Fruit fly (Drosophila melanogaster) whole organism, pupa: ENCODE results near the gene alpha-Man-IIa.

Experiments used
- D1 ChIP-seq: fragments of 200-800 bp; sonication (Bioruptor generic); optimal IDR thresholded peaks from 2 replicates; lab custom pipeline; 2018; ENCODE audit warnings: missing biosample characterization, mild to moderate bottlenecking, missing genetic modification characterization, moderate library complexity
- EcR ChIP-seq: fragments of 200-800 bp; sonication (Bioruptor generic); optimal IDR thresholded peaks from 3 replicates; lab custom pipeline; 2019; ENCODE audit warnings: missing biosample characterization, missing genetic modification characterization, mild to moderate bottlenecking, moderate library complexity, missing genetic modification reagents
- Pif1B ChIP-seq: fragments of 200-800 bp; sonication (Bioruptor generic); optimal IDR thresholded peaks from 3 replicates; lab custom pipeline; 2016; ENCODE audit warnings: missing biosample characterization, missing genetic modification characterization

- TF ChIP-seq D1 (tag; lab: Kevin White, UChicago) (no peak), Pif1B (GFP tag; lab: Kevin White, UChicago) (no peak), EcR (GFP tag; lab: Kevin White, UChicago) (no peak)
Observed at dm6 chr3R:9437618-9438017, 25.3 kb downstream of the alpha-Man-IIa start.
